Worm (Caenorhabditis elegans) whole organism, young adult: ENCODE results near the gene C47E12.3.

Experiments
- D2030.7 ChIP-seq: fragments of 200-800 bp; sonication (Bioruptor generic); IDR thresholded peaks from 2 replicates; pipeline ENCODE4 v1.3.6; 2022; ENCODE audit warnings: missing genetic modification reagents, missing genetic modification characterization, missing compliant biosample characterization
- F10E7.11 ChIP-seq: sonication (generic microtip); optimal IDR thresholded peaks from 2 replicates; lab custom pipeline; 2017; ENCODE audit warnings: mild to moderate bottlenecking, missing genetic modification characterization, moderate library complexity, missing compliant biosample characterization
- F37B4.10 ChIP-seq: fragments of 200-800 bp; sonication (Bioruptor generic); IDR thresholded peaks from 2 replicates; pipeline ENCODE4 v1.3.6; 2022; ENCODE audit warnings: missing genetic modification characterization, missing compliant biosample characterization
- F39B2.1 ChIP-seq: fragments of 200-800 bp; sonication (Bioruptor generic); IDR thresholded peaks from 2 replicates; pipeline ENCODE4 v1.3.6; 2022; ENCODE audit warnings: missing genetic modification reagents, missing genetic modification characterization, missing compliant biosample characterization
- F52B5.7 ChIP-seq: sonication (generic microtip); optimal IDR thresholded peaks from 2 replicates; lab custom pipeline; 2016; ENCODE audit warnings: mild to moderate bottlenecking, missing genetic modification characterization, missing compliant biosample characterization
- K12H6.12 ChIP-seq: fragments of 200-800 bp; sonication (Bioruptor generic); optimal IDR thresholded peaks from 2 replicates; lab custom pipeline; 2018; ENCODE audit warnings: mild to moderate bottlenecking, missing genetic modification characterization, missing compliant biosample characterization
- ama-1 ChIP-seq, 3 experiments: fragments of 150-350 bp in 1 of 3; sonication (generic microtip) in 2 of 3; optimal IDR thresholded peaks; 2 replicates each; lab custom pipeline; 2014 to 2018; ENCODE audit warnings: missing biosample characterization in 2 of 3, missing genetic modification characterization in 2 of 3, missing genetic modification reagents in 2 of 3
- aptf-2 ChIP-seq: fragments of 200-800 bp; sonication (Bioruptor generic); conservative IDR thresholded peaks from 2 replicates; pipeline ENCODE4 v1.3.6; 2022; ENCODE audit warnings: missing genetic modification reagents, missing genetic modification characterization, missing compliant biosample characterization
- atf-7 ChIP-seq: sonication (generic microtip); optimal IDR thresholded peaks from 2 replicates; lab custom pipeline; 2017; ENCODE audit warnings: mild to moderate bottlenecking, missing genetic modification characterization, missing compliant biosample characterization
- athp-1 ChIP-seq: sonication (generic microtip); optimal IDR thresholded peaks from 2 replicates; lab custom pipeline; 2017; ENCODE audit warnings: mild to moderate bottlenecking, missing genetic modification characterization, missing compliant biosample characterization
- attf-3 ChIP-seq: fragments of 200-800 bp; sonication (Bioruptor generic); conservative IDR thresholded peaks from 2 replicates; pipeline ENCODE4 v1.3.6; 2022; ENCODE audit warnings: missing genetic modification reagents, missing genetic modification characterization, missing compliant biosample characterization
- ccch-3 ChIP-seq: fragments of 200-800 bp; sonication (Bioruptor generic); optimal IDR thresholded peaks from 2 replicates; lab custom pipeline; 2018; ENCODE audit warnings: mild to moderate bottlenecking, missing genetic modification characterization, missing compliant biosample characterization
- ceh-40 ChIP-seq: fragments of 200-800 bp; sonication (Bioruptor generic); IDR thresholded peaks from 2 replicates; pipeline ENCODE4 v1.3.6; 2022; ENCODE audit warnings: missing genetic modification characterization, missing compliant biosample characterization
- ceh-58 ChIP-seq: fragments of 200-800 bp; sonication (Bioruptor generic); IDR thresholded peaks from 2 replicates; pipeline ENCODE4 v1.3.6; 2022; ENCODE audit warnings: missing genetic modification characterization, missing compliant biosample characterization
- ceh-79 ChIP-seq: sonication (generic microtip); optimal IDR thresholded peaks from 2 replicates; lab custom pipeline; 2017; ENCODE audit warnings: mild to moderate bottlenecking, missing genetic modification characterization, missing compliant biosample characterization
- dox-1 ChIP-seq: fragments of 200-800 bp; sonication (Bioruptor generic); IDR thresholded peaks from 2 replicates; pipeline ENCODE4 v1.3.6; 2022; ENCODE audit warnings: missing genetic modification reagents, missing genetic modification characterization, missing compliant biosample characterization
- dpl-1 ChIP-seq: fragments of 150-350 bp; optimal IDR thresholded peaks from 2 replicates; lab custom pipeline; 2014; ENCODE audit warnings: missing biosample characterization, missing genetic modification reagents, missing genetic modification characterization
- egl-18 ChIP-seq: fragments of 200-800 bp; sonication (Bioruptor generic); IDR thresholded peaks from 2 replicates; pipeline ENCODE4 v1.3.6; 2022; ENCODE audit warnings: missing genetic modification reagents, missing genetic modification characterization, missing compliant biosample characterization
- hlh-26 ChIP-seq: fragments of 200-800 bp; sonication (Bioruptor generic); conservative IDR thresholded peaks from 2 replicates; pipeline ENCODE4 v1.3.6; 2022; ENCODE audit warnings: missing genetic modification reagents, missing genetic modification characterization, missing compliant biosample characterization
- hmg-1.2 ChIP-seq: fragments of 200-800 bp; sonication (Bioruptor generic); IDR thresholded peaks from 2 replicates; pipeline ENCODE4 v1.3.6; 2022; ENCODE audit warnings: missing genetic modification reagents, missing genetic modification characterization, missing compliant biosample characterization
- hrde-1 ChIP-seq: sonication (generic microtip); optimal IDR thresholded peaks from 2 replicates; lab custom pipeline; 2016; ENCODE audit warnings: missing genetic modification characterization, mild to moderate bottlenecking, missing compliant biosample characterization, moderate library complexity, missing genotype, missing genetic modification reagents, borderline replicate concordance
- lag-1 ChIP-seq: fragments of 200-800 bp; sonication (Bioruptor generic); IDR thresholded peaks from 2 replicates; pipeline ENCODE4 v1.3.6; 2022; ENCODE audit warnings: missing genetic modification reagents, missing genetic modification characterization, missing compliant biosample characterization
- let-607 ChIP-seq, 2 experiments: fragments of 200-800 bp in 1 of 2; sonication (Bioruptor generic) in 1 of 2; sonication (generic microtip) in 1 of 2; optimal IDR thresholded peaks; 2 replicates each; lab custom pipeline; 2016 to 2018; ENCODE audit warnings: mild to moderate bottlenecking in 2 of 2, missing compliant biosample characterization in 2 of 2, missing genetic modification characterization in 2 of 2, moderate library complexity in 2 of 2, missing genotype in 1 of 2
- lin-54 ChIP-seq: fragments of 200-800 bp; sonication (Bioruptor generic); optimal IDR thresholded peaks from 2 replicates; lab custom pipeline; 2018; ENCODE audit warnings: mild to moderate bottlenecking, missing genetic modification characterization, missing compliant biosample characterization
- madf-6 ChIP-seq: fragments of 200-800 bp; sonication (Bioruptor generic); IDR thresholded peaks from 2 replicates; pipeline ENCODE4 v1.3.6; 2022; ENCODE audit warnings: missing genetic modification reagents, missing genetic modification characterization, missing compliant biosample characterization
- mel-28 ChIP-seq: sonication (generic microtip); optimal IDR thresholded peaks from 2 replicates; lab custom pipeline; 2016; ENCODE audit warnings: borderline replicate concordance, mild to moderate bottlenecking, missing genetic modification characterization, missing compliant biosample characterization
- mes-4 ChIP-seq: sonication (generic microtip); optimal IDR thresholded peaks from 2 replicates; lab custom pipeline; 2016; ENCODE audit warnings: missing genotype, missing genetic modification characterization, missing compliant biosample characterization
- nfya-2 ChIP-seq: fragments of 200-800 bp; sonication (Bioruptor generic); IDR thresholded peaks from 2 replicates; pipeline ENCODE4 v1.3.6; 2022; ENCODE audit warnings: missing genetic modification reagents, missing genetic modification characterization, missing compliant biosample characterization
- nhr-179 ChIP-seq: sonication (generic microtip); optimal IDR thresholded peaks from 2 replicates; lab custom pipeline; 2016; ENCODE audit warnings: mild to moderate bottlenecking, missing genetic modification characterization, missing compliant biosample characterization
- nhr-80 ChIP-seq: sonication (generic microtip); optimal IDR thresholded peaks from 2 replicates; lab custom pipeline; 2016; ENCODE audit warnings: missing genetic modification characterization, missing compliant biosample characterization
- repo-1 ChIP-seq: sonication (generic microtip); optimal IDR thresholded peaks from 2 replicates; lab custom pipeline; 2017; ENCODE audit warnings: mild to moderate bottlenecking, missing genetic modification characterization, missing compliant biosample characterization
- rpc-1 ChIP-seq, 2 experiments: fragments of 150-350 bp in 1 of 2; sonication (generic microtip) in 1 of 2; optimal IDR thresholded peaks; 2 replicates each; lab custom pipeline; 2014 to 2018; ENCODE audit warnings: missing biosample characterization in 1 of 2, missing genetic modification characterization in 1 of 2, missing genetic modification reagents in 1 of 2, missing genotype in 1 of 2
- sea-2 ChIP-seq: fragments of 200-800 bp; sonication (Bioruptor generic); IDR thresholded peaks from 2 replicates; pipeline ENCODE4 v1.3.6; 2022; ENCODE audit warnings: missing genetic modification characterization, missing compliant biosample characterization
- somi-1 ChIP-seq: fragments of 200-800 bp; sonication (Bioruptor generic); optimal IDR thresholded peaks from 2 replicates; lab custom pipeline; 2018; ENCODE audit warnings: mild to moderate bottlenecking, missing genetic modification characterization, missing compliant biosample characterization
- sptf-2 ChIP-seq: fragments of 200-800 bp; sonication (Bioruptor generic); optimal IDR thresholded peaks from 2 replicates; lab custom pipeline; 2018; ENCODE audit warnings: mild to moderate bottlenecking, missing genetic modification characterization, missing compliant biosample characterization
- tlf-1 ChIP-seq: fragments of 200-800 bp; sonication (Bioruptor generic); optimal IDR thresholded peaks from 2 replicates; lab custom pipeline; 2018; ENCODE audit warnings: mild to moderate bottlenecking, missing genetic modification characterization, missing compliant biosample characterization
- zim-3 ChIP-seq: sonication (generic microtip); optimal IDR thresholded peaks from 2 replicates; lab custom pipeline; 2017; ENCODE audit warnings: mild to moderate bottlenecking, missing genetic modification characterization, moderate library complexity, missing compliant biosample characterization
- ztf-28 ChIP-seq: fragments of 200-800 bp; sonication (Bioruptor generic); IDR thresholded peaks from 2 replicates; pipeline ENCODE4 v1.3.6; 2022; ENCODE audit warnings: missing genetic modification reagents, missing genetic modification characterization, missing compliant biosample characterization

Gene C47E12.3

DNA sequence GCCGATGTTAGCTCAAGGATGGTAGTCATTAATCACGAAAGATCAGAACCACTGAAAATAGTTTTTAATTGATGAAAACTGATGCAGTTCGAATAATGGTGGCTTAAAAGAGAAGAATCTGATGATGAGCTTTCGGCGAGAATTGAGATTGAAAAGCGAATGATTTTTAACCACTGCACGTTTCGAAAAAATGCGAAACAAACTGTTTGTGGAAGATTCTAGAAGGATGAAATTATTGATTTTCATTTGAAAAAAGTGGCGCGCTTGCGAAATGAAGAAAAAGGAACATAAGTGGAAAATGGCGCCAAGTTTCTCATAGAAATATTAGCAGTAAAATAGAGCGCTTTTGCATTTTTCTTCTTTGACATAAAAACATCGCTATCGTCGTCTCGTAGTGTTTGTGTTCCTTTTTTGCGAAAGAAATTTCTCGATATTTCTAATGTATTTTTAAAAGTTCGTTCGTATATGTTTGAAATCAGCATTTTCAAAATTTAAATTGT lies 6.7 kb downstream of the C47E12.3 start, which contains the start of gene uba-1 (continued):
- TF ChIP-seq zim-3 (tag; lab: Kevin White, UChicago) (no peak), ztf-28 (GFP tag; lab: Robert Waterston, UW) (no peak), sea-2 (GFP tag; lab: Robert Waterston, UW) (no peak), D2030.7 (peak; percentile 68), F10E7.11 (tag; lab: Kevin White, UChicago) (no peak), ama-1 (optimal IDR thresholded peaks at IDR 0.05; lab: Kevin White, UChicago) (no peak), ama-1 (GFP tag; optimal IDR thresholded peaks at IDR 0.05; lab: Kevin White, UChicago) (peak; percentile 28 to 37), aptf-2 (GFP tag; lab: Robert Waterston, UW) (0 out of 2 replicates have a peak, but pooled peaks have one; percentile 19), nhr-80 (peak; percentile 7), egl-18 (GFP tag; lab: Robert Waterston, UW) (no peak), mes-4 (tag; lab: Kevin White, UChicago) (no peak), nhr-179 (tag; lab: Kevin White, UChicago) (no peak), ceh-58 (GFP tag; lab: Robert Waterston, UW) (no peak), tlf-1 (GFP tag; lab: Kevin White, UChicago) (peak; percentile 87), K12H6.12 (no peak), lin-54 (peak; percentile 79), lag-1 (GFP tag; lab: Robert Waterston, UW) (no peak), hrde-1 (tag; lab: Kevin White, UChicago) (peak; percentile 36), F37B4.10 (no peak), dpl-1 (peak; percentile 79), ceh-40 (GFP tag; lab: Robert Waterston, UW) (no peak), F52B5.7 (tag; lab: Kevin White, UChicago) (peak; percentile 35), sptf-2 (no peak), dox-1 (GFP tag; lab: Robert Waterston, UW) (peak; percentile 76), hmg-1.2 (GFP tag; lab: Robert Waterston, UW) (peak; percentile 53), madf-6 (GFP tag; lab: Robert Waterston, UW) (peak; percentile 94), athp-1 (tag; lab: Kevin White, UChicago) (peak; percentile 53), rpc-1 (optimal IDR thresholded peaks at IDR 0.05; lab: Kevin White, UChicago) (no peak), rpc-1 (tag; optimal IDR thresholded peaks at IDR 0.05; lab: Kevin White, UChicago) (no peak), repo-1 (tag; lab: Kevin White, UChicago) (peak; percentile 84), atf-7 (tag; lab: Kevin White, UChicago) (peak; percentile 48), attf-3 (GFP tag; lab: Robert Waterston, UW) (no peak), hlh-26 (GFP tag; lab: Robert Waterston, UW) (no peak), F39B2.1 (GFP tag; lab: Robert Waterston, UW) (no peak), ceh-79 (no peak), ccch-3 (GFP tag; lab: Kevin White, UChicago) (no peak), mel-28 (no peak), somi-1 (GFP tag; lab: Kevin White, UChicago) (no peak), let-607 (tag; optimal IDR thresholded peaks at IDR 0.05; lab: Kevin White, UChicago) (peak; percentile 24 to 30), nfya-2 (GFP tag; lab: Robert Waterston, UW) (no peak)
